Fruit fly (Drosophila melanogaster) whole organism, embryonic: ENCODE results near the gene g.

ENCODE experiments used
- Ada2b ChIP-seq: fragments of 200-800 bp; sonication (Bioruptor generic); IDR thresholded peaks from 2 replicates; pipeline ENCODE4 v1.3.6; 2022; ENCODE audit warnings: missing biosample characterization, missing genetic modification characterization
- Bteb2 ChIP-seq: fragments of 200-800 bp; sonication (Bioruptor generic); optimal IDR thresholded peaks from 2 replicates; lab custom pipeline; 2016; ENCODE audit warnings: missing biosample characterization, missing genetic modification characterization
- CG12391 ChIP-seq: fragments of 200-800 bp; sonication (Bioruptor generic); optimal IDR thresholded peaks from 3 replicates; lab custom pipeline; 2018; ENCODE audit warnings: missing biosample characterization, mild to moderate bottlenecking, missing genetic modification characterization, moderate library complexity
- CG13624 ChIP-seq: fragments of 200-800 bp; sonication (Bioruptor generic); optimal IDR thresholded peaks from 2 replicates; lab custom pipeline; 2016; ENCODE audit warnings: missing biosample characterization, missing genetic modification characterization
- CG30431 ChIP-seq: fragments of 200-800 bp; sonication (Bioruptor generic); optimal IDR thresholded peaks from 2 replicates; lab custom pipeline; 2017; ENCODE audit warnings: missing biosample characterization, missing genetic modification characterization
- CG31441 ChIP-seq: fragments of 200-800 bp; sonication (Bioruptor generic); IDR thresholded peaks from 2 replicates; pipeline ENCODE4 v1.3.6; 2022; ENCODE audit warnings: missing biosample characterization, missing genetic modification characterization
- CG33213 ChIP-seq: fragments of 200-800 bp; sonication (Bioruptor generic); optimal IDR thresholded peaks from 3 replicates; lab custom pipeline; 2016; ENCODE audit warnings: missing biosample characterization, missing genetic modification characterization
- CG33557 ChIP-seq: fragments of 200-800 bp; sonication (Bioruptor generic); optimal IDR thresholded peaks from 2 replicates; lab custom pipeline; 2019; ENCODE audit warnings: missing biosample characterization, mild to moderate bottlenecking, missing genetic modification characterization, moderate library complexity
- CG34224 ChIP-seq: fragments of 200-800 bp; sonication (Bioruptor generic); IDR thresholded peaks from 3 replicates; pipeline ENCODE4 v1.3.6; 2022; ENCODE audit warnings: missing biosample characterization, missing genetic modification characterization; ENCODE audit not compliant: partially characterized antibody
- CG34422 ChIP-seq: fragments of 200-800 bp; sonication (Bioruptor generic); IDR thresholded peaks from 3 replicates; pipeline ENCODE4 v1.3.6; 2022; ENCODE audit warnings: missing biosample characterization, missing genetic modification characterization
- CG5180 ChIP-seq: fragments of 200-800 bp; sonication (Bioruptor generic); optimal IDR thresholded peaks from 3 replicates; lab custom pipeline; 2017; ENCODE audit warnings: missing biosample characterization, missing genetic modification characterization, mild to moderate bottlenecking, moderate library complexity, missing genetic modification reagents
- CG6254 ChIP-seq: fragments of 200-800 bp; sonication (Bioruptor generic); optimal IDR thresholded peaks from 3 replicates; lab custom pipeline; 2017; ENCODE audit warnings: mild to moderate bottlenecking, missing biosample characterization, missing genetic modification reagents, missing genetic modification characterization
- CG6765 ChIP-seq: fragments of 200-800 bp; sonication (Bioruptor generic); optimal IDR thresholded peaks from 3 replicates; lab custom pipeline; 2017; ENCODE audit warnings: missing biosample characterization, mild to moderate bottlenecking, missing genetic modification characterization
- CG8944 ChIP-seq: fragments of 200-800 bp; sonication (Bioruptor generic); optimal IDR thresholded peaks from 3 replicates; lab custom pipeline; 2016; ENCODE audit warnings: missing biosample characterization, missing genetic modification characterization
- CHES-1-like ChIP-seq: fragments of 200-800 bp; sonication (Bioruptor generic); optimal IDR thresholded peaks from 2 replicates; lab custom pipeline; 2016; ENCODE audit warnings: missing biosample characterization, missing genetic modification characterization
- CTCF ChIP-seq: fragments of 200-800 bp; sonication (Bioruptor generic); optimal IDR thresholded peaks from 2 replicates; lab custom pipeline; 2017; ENCODE audit warnings: missing biosample characterization, mild to moderate bottlenecking, missing genetic modification characterization, moderate library complexity
- Doc2 ChIP-seq: fragments of 200-800 bp; sonication (Bioruptor generic); IDR thresholded peaks from 2 replicates; pipeline ENCODE4 v1.3.6; 2022; ENCODE audit warnings: missing biosample characterization, missing genetic modification characterization
- Dp ChIP-seq: fragments of 200-800 bp; sonication (Bioruptor generic); optimal IDR thresholded peaks from 2 replicates; lab custom pipeline; 2018; ENCODE audit warnings: missing biosample characterization, mild to moderate bottlenecking, missing genetic modification characterization, moderate library complexity
- Hr3 ChIP-seq: fragments of 200-800 bp; sonication (Bioruptor generic); optimal IDR thresholded peaks from 3 replicates; lab custom pipeline; 2016; ENCODE audit warnings: missing biosample characterization, missing genetic modification characterization
- Hsf ChIP-seq: fragments of 200-800 bp; sonication (Bioruptor generic); optimal IDR thresholded peaks from 3 replicates; lab custom pipeline; 2016; ENCODE audit warnings: missing biosample characterization, missing genetic modification characterization
- Mad ChIP-seq: fragments of 200-800 bp; sonication (Bioruptor generic); optimal IDR thresholded peaks from 2 replicates; lab custom pipeline; 2016; ENCODE audit warnings: missing biosample characterization, missing genetic modification characterization
- Myb ChIP-seq: fragments of 200-800 bp; sonication (Bioruptor generic); optimal IDR thresholded peaks from 2 replicates; lab custom pipeline; 2016; ENCODE audit warnings: missing biosample characterization, missing genetic modification characterization
- Nf-YC ChIP-seq: fragments of 200-800 bp; optimal IDR thresholded peaks from 3 replicates; lab custom pipeline; 2019; ENCODE audit warnings: missing biosample characterization, mild to moderate bottlenecking, missing genetic modification characterization, moderate library complexity
- NfI ChIP-seq: fragments of 200-800 bp; sonication (Bioruptor generic); optimal IDR thresholded peaks from 3 replicates; lab custom pipeline; 2018; ENCODE audit warnings: missing biosample characterization, mild to moderate bottlenecking, missing genetic modification characterization, moderate library complexity
- PHDP ChIP-seq: fragments of 200-800 bp; sonication (Bioruptor generic); optimal IDR thresholded peaks from 3 replicates; lab custom pipeline; 2018; ENCODE audit warnings: missing biosample characterization, mild to moderate bottlenecking, missing genetic modification characterization, moderate library complexity
- Spps ChIP-seq: fragments of 200-800 bp; sonication (Bioruptor generic); optimal IDR thresholded peaks from 2 replicates; lab custom pipeline; 2018; ENCODE audit warnings: missing biosample characterization, mild to moderate bottlenecking, missing genetic modification characterization
- Ssrp ChIP-seq: fragments of 200-800 bp; sonication (Bioruptor generic); optimal IDR thresholded peaks from 2 replicates; lab custom pipeline; 2018; ENCODE audit warnings: missing biosample characterization, mild to moderate bottlenecking, missing genetic modification characterization, moderate library complexity
- Stat92E ChIP-seq, 3 experiments: fragments of >200 bp in 2 of 3; fragments of 200-800 bp in 1 of 3; sonication (Bioruptor generic) in 1 of 3; optimal IDR thresholded peaks; 2 replicates each; lab custom pipeline; 2017 to 2019; ENCODE audit warnings: missing biosample characterization in 3 of 3, missing genetic modification characterization in 3 of 3, mild to moderate bottlenecking in 1 of 3, moderate library complexity in 1 of 3
- bigmax ChIP-seq: fragments of 200-800 bp; sonication (Bioruptor generic); optimal IDR thresholded peaks from 2 replicates; lab custom pipeline; 2018; ENCODE audit warnings: missing biosample characterization, mild to moderate bottlenecking, missing genetic modification characterization
- crc ChIP-seq: fragments of 200-800 bp; sonication (Bioruptor generic); optimal IDR thresholded peaks from 2 replicates; lab custom pipeline; 2016; ENCODE audit warnings: missing biosample characterization, missing genetic modification characterization
- ewg ChIP-seq: fragments of 200-800 bp; sonication (Bioruptor generic); optimal IDR thresholded peaks from 3 replicates; lab custom pipeline; 2017; ENCODE audit warnings: mild to moderate bottlenecking, missing biosample characterization, missing genetic modification reagents, missing genetic modification characterization
- exex ChIP-seq: fragments of 200-800 bp; sonication (Bioruptor generic); optimal IDR thresholded peaks from 4 replicates; lab custom pipeline; 2018; ENCODE audit warnings: missing biosample characterization, mild to moderate bottlenecking, missing genetic modification characterization, moderate library complexity
- gem ChIP-seq: fragments of 200-800 bp; sonication (Bioruptor generic); optimal IDR thresholded peaks from 2 replicates; lab custom pipeline; 2019; ENCODE audit warnings: missing biosample characterization, mild to moderate bottlenecking, missing genetic modification characterization, moderate library complexity
- kay ChIP-seq: fragments of 200-800 bp; sonication (Bioruptor generic); optimal IDR thresholded peaks from 2 replicates; lab custom pipeline; 2016; ENCODE audit warnings: missing biosample characterization, missing genetic modification characterization
- ken ChIP-seq: fragments of 200-800 bp; sonication (Bioruptor generic); IDR thresholded peaks from 3 replicates; pipeline ENCODE4 v1.3.6; 2022; ENCODE audit warnings: missing biosample characterization, missing genetic modification characterization
- lilli ChIP-seq: fragments of 200-800 bp; sonication (Bioruptor generic); optimal IDR thresholded peaks from 3 replicates; lab custom pipeline; 2016; ENCODE audit warnings: missing biosample characterization, missing genetic modification characterization
- lola ChIP-seq, 3 experiments: fragments of >200 bp in 2 of 3; fragments of 200-800 bp in 1 of 3; sonication (Bioruptor generic) in 1 of 3; optimal IDR thresholded peaks; 2 replicates each; lab custom pipeline; 2017 to 2019; ENCODE audit warnings: missing biosample characterization in 3 of 3, missing genetic modification characterization in 3 of 3, mild to moderate bottlenecking in 1 of 3, moderate library complexity in 1 of 3
- luna ChIP-seq: fragments of 200-800 bp; sonication (Bioruptor generic); optimal IDR thresholded peaks from 2 replicates; lab custom pipeline; 2016; ENCODE audit warnings: missing biosample characterization, missing genetic modification characterization
- oc ChIP-seq: fragments of 200-800 bp; sonication (Bioruptor generic); optimal IDR thresholded peaks from 2 replicates; lab custom pipeline; 2018; ENCODE audit warnings: missing biosample characterization, mild to moderate bottlenecking, missing genetic modification characterization, moderate library complexity
- pfk ChIP-seq: fragments of 200-800 bp; sonication (Bioruptor generic); optimal IDR thresholded peaks from 2 replicates; lab custom pipeline; 2018; ENCODE audit warnings: missing biosample characterization, mild to moderate bottlenecking, missing genetic modification characterization, moderate library complexity
- pum ChIP-seq: fragments of 200-800 bp; sonication (Bioruptor generic); optimal IDR thresholded peaks from 2 replicates; lab custom pipeline; 2016; ENCODE audit warnings: missing biosample characterization, missing genetic modification characterization
- ro ChIP-seq: fragments of 200-800 bp; sonication (Bioruptor generic); IDR thresholded peaks from 2 replicates; pipeline ENCODE4 v1.3.6; 2022; ENCODE audit warnings: missing biosample characterization, missing genetic modification characterization
- row ChIP-seq: fragments of 200-800 bp; sonication (Bioruptor generic); IDR thresholded peaks from 3 replicates; pipeline ENCODE4 v1.3.6; 2022; ENCODE audit warnings: missing biosample characterization, missing genetic modification characterization
- salm ChIP-seq: fragments of 200-800 bp; sonication (Bioruptor generic); optimal IDR thresholded peaks from 2 replicates; lab custom pipeline; 2018; ENCODE audit warnings: missing biosample characterization, mild to moderate bottlenecking, missing genetic modification characterization
- seq ChIP-seq: fragments of 200-800 bp; sonication (Bioruptor generic); IDR thresholded peaks from 2 replicates; pipeline ENCODE4 v1.3.6; 2022; ENCODE audit warnings: missing biosample characterization, missing genetic modification characterization
- sisA ChIP-seq: fragments of 200-800 bp; sonication (Bioruptor generic); IDR thresholded peaks from 2 replicates; pipeline ENCODE4 v1.3.6; 2022; ENCODE audit warnings: missing biosample characterization, missing genetic modification characterization
- slp2 ChIP-seq: fragments of 200-800 bp; sonication (Bioruptor generic); optimal IDR thresholded peaks from 2 replicates; lab custom pipeline; 2016; ENCODE audit warnings: missing biosample characterization, missing genetic modification characterization
- sob ChIP-seq: fragments of 200-800 bp; sonication (Bioruptor generic); IDR thresholded peaks from 2 replicates; pipeline ENCODE4 v1.3.6; 2022; ENCODE audit warnings: missing biosample characterization, missing genetic modification characterization
- tio ChIP-seq: fragments of 200-800 bp; sonication (Bioruptor generic); optimal IDR thresholded peaks from 2 replicates; lab custom pipeline; 2017; ENCODE audit warnings: missing biosample characterization, missing genetic modification characterization, inconsistent platforms
- tup ChIP-seq: fragments of 200-800 bp; sonication (Bioruptor generic); optimal IDR thresholded peaks from 2 replicates; lab custom pipeline; 2016; ENCODE audit warnings: missing biosample characterization, mild to moderate bottlenecking, missing genetic modification characterization, moderate library complexity
- unc-4 ChIP-seq: fragments of 200-800 bp; sonication (Bioruptor generic); IDR thresholded peaks from 2 replicates; pipeline ENCODE4 v1.3.6; 2022; ENCODE audit warnings: missing biosample characterization, missing genetic modification characterization; ENCODE audit not compliant: partially characterized antibody

The g gene

DNA sequence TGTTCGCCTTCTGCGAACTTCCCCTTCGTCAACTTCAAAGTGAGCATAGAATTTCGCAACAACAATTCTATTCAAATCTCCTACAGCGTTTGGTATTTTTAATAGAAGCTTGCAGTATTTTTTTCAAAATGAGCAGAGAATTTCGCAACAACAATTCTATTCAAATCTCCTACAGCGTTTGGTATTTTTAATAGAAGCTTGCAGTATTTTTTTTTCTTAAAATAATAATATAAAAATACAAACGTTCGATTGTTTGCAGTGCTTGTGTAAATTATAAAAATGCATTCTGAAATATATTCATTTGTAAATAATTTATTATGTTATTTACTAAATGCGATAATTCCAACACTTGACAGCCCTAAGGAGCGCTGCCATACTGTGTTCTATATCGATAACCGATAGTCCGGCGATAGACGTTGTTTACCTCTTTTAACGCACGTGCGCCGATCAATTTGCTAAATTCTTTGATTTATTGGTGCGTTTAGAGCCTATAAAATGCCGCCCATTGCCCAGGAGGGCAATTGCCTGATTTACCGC lies 20.8 kb upstream of the g start, which contains the start of the genes CG32625 and Rtc1 (continued):
- TF ChIP-seq Bteb2 (GFP tag; lab: Kevin White, UChicago) (no peak), lola (GFP tag; optimal IDR thresholded peaks at IDR 0.05; lab: Kevin White, UChicago) (peak in 1 of 3 experiments; percentile 17), CHES-1-like (GFP tag; lab: Kevin White, UChicago) (no peak), bigmax (GFP tag; lab: Kevin White, UChicago) (no peak), CG8944 (GFP tag; lab: Kevin White, UChicago) (no peak), Mad (GFP tag; lab: Kevin White, UChicago) (no peak), Ssrp (tag; lab: Kevin White, UChicago) (peak; percentile 20), sisA (GFP tag; lab: Robert Waterston, UW) (no peak; the same call in 1 of the 2 replicates), unc-4 (GFP tag; lab: Robert Waterston, UW) (peak; percentile 67), Stat92E (GFP tag; optimal IDR thresholded peaks at IDR 0.05; lab: Kevin White, UChicago) (no peak), CG34422 (0 out of 3 replicates have a peak, but pooled peaks have one; percentile 22), tio (GFP tag; lab: Kevin White, UChicago) (no peak), luna (GFP tag; lab: Kevin White, UChicago) (no peak), Spps (no peak), salm (tag; lab: Kevin White, UChicago) (no peak), crc (GFP tag; lab: Kevin White, UChicago) (no peak), CG6765 (GFP tag; lab: Kevin White, UChicago) (no peak), CTCF (no peak), ewg (GFP tag; lab: Kevin White, UChicago) (peak; percentile 10), CG5180 (GFP tag; lab: Kevin White, UChicago) (no peak), seq (GFP tag; lab: Robert Waterston, UW) (no peak), slp2 (GFP tag; lab: Kevin White, UChicago) (no peak), ken (GFP tag; lab: Robert Waterston, UW) (peak; percentile 62; the same call in 1 of the 3 replicates), pfk (no peak), exex (tag; lab: Kevin White, UChicago) (peak; percentile 24), Hsf (GFP tag; lab: Kevin White, UChicago) (peak; percentile 28), kay (GFP tag; lab: Kevin White, UChicago) (no peak), Nf-YC (peak; percentile 53), CG33213 (no peak), CG13624 (peak; percentile 27), ro (GFP tag; lab: Robert Waterston, UW) (no peak), row (peak; percentile 75), CG34224 (GFP tag; lab: Robert Waterston, UW) (peak; percentile 63; the same call in 2 of the 3 replicates), oc (tag; lab: Kevin White, UChicago) (no peak), CG33557 (GFP tag; lab: Kevin White, UChicago) (peak; percentile 7), CG31441 (GFP tag; lab: Robert Waterston, UW) (peak; percentile 39; the same call in 1 of the 2 replicates), Ada2b (peak; percentile 53), pum (no peak), Myb (GFP tag; lab: Kevin White, UChicago) (no peak), lilli (peak; percentile 44), CG6254 (GFP tag; lab: Kevin White, UChicago) (no peak), CG30431 (GFP tag; lab: Kevin White, UChicago) (no peak), Hr3 (GFP tag; lab: Kevin White, UChicago) (no peak), Doc2 (GFP tag; lab: Robert Waterston, UW) (no peak), PHDP (peak; percentile 60), gem (tag; lab: Kevin White, UChicago) (peak; percentile 74), sob (peak; percentile 61; the same call in 1 of the 2 replicates), tup (GFP tag; lab: Kevin White, UChicago) (no peak), NfI (GFP tag; lab: Kevin White, UChicago) (peak; percentile 40), CG12391 (tag; lab: Kevin White, UChicago) (peak; percentile 75), Dp (GFP tag; lab: Kevin White, UChicago) (peak; percentile 50)
